Worm (Caenorhabditis elegans) whole organism, L2 larva: ENCODE results near the gene W09C2.10.

ENCODE experiments used
- C34F6.9 ChIP-seq: fragments of 150-350 bp; optimal IDR thresholded peaks from 2 replicates; lab custom pipeline; 2014; ENCODE audit warnings: missing biosample characterization, missing genetic modification characterization
- F13H6.1 ChIP-seq: sonication (generic microtip); optimal IDR thresholded peaks from 2 replicates; lab custom pipeline; 2016; ENCODE audit warnings: missing genetic modification characterization, missing compliant biosample characterization
- R02D3.7 ChIP-seq: fragments of 150-350 bp; optimal IDR thresholded peaks from 2 replicates; lab custom pipeline; 2014; ENCODE audit warnings: missing biosample characterization, missing genetic modification characterization
- Y55F3AM.14 ChIP-seq: fragments of 200-800 bp; sonication (Bioruptor generic); optimal IDR thresholded peaks from 2 replicates; lab custom pipeline; 2018; ENCODE audit warnings: mild to moderate bottlenecking, missing genetic modification characterization, missing compliant biosample characterization
- ZK546.5 ChIP-seq: sonication (generic microtip); optimal IDR thresholded peaks from 2 replicates; lab custom pipeline; 2017; ENCODE audit warnings: missing biosample characterization, missing genetic modification characterization
- alr-1 ChIP-seq: fragments of 150-350 bp; optimal IDR thresholded peaks from 2 replicates; lab custom pipeline; 2014; ENCODE audit warnings: missing biosample characterization, missing genetic modification characterization
- aly-2 ChIP-seq: fragments of 150-350 bp; optimal IDR thresholded peaks from 2 replicates; lab custom pipeline; 2014; ENCODE audit warnings: missing biosample characterization, missing genetic modification characterization
- ama-1 ChIP-seq: fragments of 150-350 bp; optimal IDR thresholded peaks from 2 replicates; lab custom pipeline; 2018; ENCODE audit warnings: inconsistent platforms
- blmp-1 ChIP-seq: sonication (generic microtip); optimal IDR thresholded peaks from 2 replicates; lab custom pipeline; 2017; ENCODE audit warnings: missing genetic modification characterization, mild to moderate bottlenecking, missing compliant biosample characterization, antibody characterized with exemption, moderate library complexity; ENCODE audit not compliant: insufficient read depth
- ceh-16 ChIP-seq: fragments of 150-350 bp; optimal IDR thresholded peaks from 2 replicates; lab custom pipeline; 2014; ENCODE audit warnings: missing biosample characterization, missing genetic modification characterization
- ceh-82 ChIP-seq: fragments of 150-350 bp; optimal IDR thresholded peaks from 2 replicates; lab custom pipeline; 2014; ENCODE audit warnings: missing biosample characterization, missing genetic modification characterization
- crh-2 ChIP-seq: sonication (generic microtip); optimal IDR thresholded peaks from 2 replicates; lab custom pipeline; 2017; ENCODE audit warnings: missing biosample characterization, missing genetic modification characterization
- dmd-4 ChIP-seq: sonication (generic microtip); optimal IDR thresholded peaks from 2 replicates; lab custom pipeline; 2017; ENCODE audit warnings: missing biosample characterization, missing genetic modification characterization
- egl-27 ChIP-seq: sonication (generic microtip); optimal IDR thresholded peaks from 3 replicates; lab custom pipeline; 2017; ENCODE audit warnings: missing biosample characterization, missing genetic modification reagents, missing genetic modification characterization
- elt-1 ChIP-seq: fragments of 150-350 bp; optimal IDR thresholded peaks from 2 replicates; lab custom pipeline; 2014; ENCODE audit warnings: missing biosample characterization, missing genetic modification characterization
- elt-3 ChIP-seq: sonication (generic microtip); optimal IDR thresholded peaks from 2 replicates; lab custom pipeline; 2017; ENCODE audit warnings: missing biosample characterization, missing genetic modification characterization
- fos-1 ChIP-seq: fragments of 150-350 bp; optimal IDR thresholded peaks from 2 replicates; lab custom pipeline; 2014; ENCODE audit warnings: missing biosample characterization, missing genetic modification characterization
- gmeb-1 ChIP-seq: fragments of 150-350 bp; optimal IDR thresholded peaks from 2 replicates; lab custom pipeline; 2014; ENCODE audit warnings: missing biosample characterization, missing genetic modification characterization
- lin-11 ChIP-seq: fragments of 150-350 bp; sonication (generic microtip); optimal IDR thresholded peaks from 2 replicates; lab custom pipeline; 2014; ENCODE audit warnings: missing biosample characterization, missing genetic modification characterization, inconsistent platforms, mixed read lengths
- lin-13 ChIP-seq: fragments of 150-350 bp; optimal IDR thresholded peaks from 2 replicates; lab custom pipeline; 2014; ENCODE audit warnings: missing biosample characterization, missing genetic modification reagents, missing genetic modification characterization
- lin-39 ChIP-seq: fragments of 150-350 bp; optimal IDR thresholded peaks from 2 replicates; lab custom pipeline; 2014; ENCODE audit warnings: missing biosample characterization, missing genetic modification reagents, missing genetic modification characterization
- lsy-2 ChIP-seq, 2 experiments: fragments of 150-350 bp in 1 of 2; sonication (generic microtip) in 1 of 2; optimal IDR thresholded peaks; 2 replicates each; lab custom pipeline; 2014 to 2017; ENCODE audit warnings: missing biosample characterization in 2 of 2, missing genetic modification characterization in 2 of 2
- mab-5 ChIP-seq: fragments of 150-350 bp; optimal IDR thresholded peaks from 2 replicates; lab custom pipeline; 2014; ENCODE audit warnings: missing biosample characterization, missing genetic modification characterization
- mbf-1 ChIP-seq: sonication (generic microtip); optimal IDR thresholded peaks from 2 replicates; lab custom pipeline; 2017; ENCODE audit warnings: missing biosample characterization, missing genetic modification characterization
- mdl-1 ChIP-seq, 2 experiments: fragments of 150-350 bp in 1 of 2; sonication (generic microtip) in 1 of 2; optimal IDR thresholded peaks; 2 replicates each; lab custom pipeline; 2017; ENCODE audit warnings: missing biosample characterization in 2 of 2, missing genetic modification characterization in 2 of 2
- nhr-10 ChIP-seq: sonication (generic microtip); optimal IDR thresholded peaks from 2 replicates; lab custom pipeline; 2017; ENCODE audit warnings: missing biosample characterization, missing genetic modification characterization
- nhr-11 ChIP-seq: fragments of 150-350 bp; optimal IDR thresholded peaks from 2 replicates; lab custom pipeline; 2014; ENCODE audit warnings: missing biosample characterization, missing genetic modification characterization
- nhr-12 ChIP-seq: fragments of 150-350 bp; optimal IDR thresholded peaks from 2 replicates; lab custom pipeline; 2014; ENCODE audit warnings: missing biosample characterization, missing genetic modification characterization
- nhr-129 ChIP-seq: fragments of 150-350 bp; optimal IDR thresholded peaks from 2 replicates; lab custom pipeline; 2014; ENCODE audit warnings: missing biosample characterization, missing genetic modification characterization
- nhr-21 ChIP-seq: fragments of 150-350 bp; optimal IDR thresholded peaks from 2 replicates; lab custom pipeline; 2014; ENCODE audit warnings: missing biosample characterization, missing genetic modification characterization
- nhr-23 ChIP-seq: fragments of 150-350 bp; optimal IDR thresholded peaks from 2 replicates; lab custom pipeline; 2014; ENCODE audit warnings: missing biosample characterization, missing genetic modification reagents, missing genetic modification characterization
- nhr-237 ChIP-seq: fragments of 150-350 bp; optimal IDR thresholded peaks from 2 replicates; lab custom pipeline; 2014; ENCODE audit warnings: missing biosample characterization, missing genetic modification characterization
- nhr-25 ChIP-seq: fragments of 150-350 bp; sonication (generic microtip); optimal IDR thresholded peaks from 3 replicates; lab custom pipeline; 2014; ENCODE audit warnings: missing biosample characterization, missing genetic modification characterization
- nhr-6 ChIP-seq: fragments of 150-350 bp; optimal IDR thresholded peaks from 2 replicates; lab custom pipeline; 2014; ENCODE audit warnings: missing biosample characterization, missing genetic modification characterization
- nhr-77 ChIP-seq: fragments of 150-350 bp; optimal IDR thresholded peaks from 2 replicates; lab custom pipeline; 2014; ENCODE audit warnings: missing biosample characterization, missing genetic modification characterization
- peb-1 ChIP-seq: fragments of 150-350 bp; optimal IDR thresholded peaks from 2 replicates; lab custom pipeline; 2014; ENCODE audit warnings: missing biosample characterization, missing genetic modification characterization
- sem-4 ChIP-seq: fragments of 150-350 bp; optimal IDR thresholded peaks from 2 replicates; lab custom pipeline; 2014; ENCODE audit warnings: missing biosample characterization, missing genetic modification reagents, missing genetic modification characterization
- skn-1 ChIP-seq: sonication (generic microtip); optimal IDR thresholded peaks from 2 replicates; lab custom pipeline; 2017; ENCODE audit warnings: missing biosample characterization, missing genetic modification characterization
- sma-3 ChIP-seq: sonication (generic microtip); optimal IDR thresholded peaks from 2 replicates; lab custom pipeline; 2016; ENCODE audit warnings: missing genetic modification reagents, missing genetic modification characterization, missing compliant biosample characterization
- sma-9 ChIP-seq, 2 experiments: fragments of 150-350 bp in 1 of 2; sonication (generic microtip) in 1 of 2; optimal IDR thresholded peaks; 2 replicates each; lab custom pipeline; 2014 to 2016; ENCODE audit warnings: missing genetic modification characterization in 2 of 2, mild to moderate bottlenecking in 1 of 2, missing biosample characterization in 1 of 2, missing compliant biosample characterization in 1 of 2, missing genetic modification reagents in 1 of 2, moderate library complexity in 1 of 2
- snpc-4 ChIP-seq: fragments of 150-350 bp; optimal IDR thresholded peaks from 2 replicates; lab custom pipeline; 2014; ENCODE audit warnings: missing biosample characterization, missing genetic modification characterization
- unc-39 ChIP-seq: fragments of 150-350 bp; optimal IDR thresholded peaks from 2 replicates; lab custom pipeline; 2014; ENCODE audit warnings: missing biosample characterization, missing genetic modification characterization
- unc-55 ChIP-seq: fragments of 150-350 bp; sonication (generic microtip); optimal IDR thresholded peaks from 3 replicates; lab custom pipeline; 2014; ENCODE audit warnings: missing biosample characterization, missing genetic modification reagents, missing genetic modification characterization
- unc-62 ChIP-seq: fragments of 150-350 bp; optimal IDR thresholded peaks from 2 replicates; lab custom pipeline; 2014; ENCODE audit warnings: missing biosample characterization, missing genetic modification reagents, missing genetic modification characterization
- zag-1 ChIP-seq: fragments of 150-350 bp; optimal IDR thresholded peaks from 2 replicates; lab custom pipeline; 2014; ENCODE audit warnings: missing biosample characterization, missing genetic modification characterization
- ztf-1 ChIP-seq: fragments of 200-800 bp; sonication (Bioruptor generic); conservative IDR thresholded peaks from 2 replicates; pipeline ENCODE4 v1.3.6; 2022; ENCODE audit warnings: missing genetic modification characterization, missing compliant biosample characterization
- ztf-11 ChIP-seq: sonication (generic microtip); optimal IDR thresholded peaks from 2 replicates; lab custom pipeline; 2017; ENCODE audit warnings: missing biosample characterization, missing genetic modification characterization
- ztf-4 ChIP-seq: fragments of 150-350 bp; optimal IDR thresholded peaks from 2 replicates; lab custom pipeline; 2014; ENCODE audit warnings: missing biosample characterization, missing genetic modification characterization

The W09C2.10 gene

ce11 chrIV:9669969-9670368 is 45.1 kb upstream of the W09C2.10 start:
- TF ChIP-seq lsy-2 (tag; optimal IDR thresholded peaks at IDR 0.05; lab: Kevin White, UChicago) = peak in 1 of 2 experiments; percentile 70
- no peak for TF ChIP-seq skn-1 (tag; lab: Kevin White, UChicago)
- no peak for TF ChIP-seq lin-11
- TF ChIP-seq elt-3 (tag; lab: Kevin White, UChicago) = no peak
- peak; percentile 70 for TF ChIP-seq sma-3
- no peak for TF ChIP-seq zag-1 (tag; lab: Kevin White, UChicago)
- TF ChIP-seq unc-55 (GFP tag; lab: Kevin White, UChicago) = no peak
- no peak for TF ChIP-seq nhr-10
- TF ChIP-seq nhr-77 (tag; lab: Kevin White, UChicago) = no peak
- TF ChIP-seq lin-39 (tag; lab: Kevin White, UChicago) = no peak
- TF ChIP-seq C34F6.9 (tag; lab: Kevin White, UChicago) = no peak
- TF ChIP-seq sma-9 (GFP tag; optimal IDR thresholded peaks at IDR 0.05; lab: Kevin White, UChicago) = peak; percentile 93
- TF ChIP-seq sma-9 (tag; optimal IDR thresholded peaks at IDR 0.05; lab: Kevin White, UChicago) = no peak
- no peak for TF ChIP-seq mbf-1 (tag; lab: Kevin White, UChicago)
- TF ChIP-seq blmp-1 (tag; lab: Kevin White, UChicago) = peak; percentile 61
- no peak for TF ChIP-seq ztf-1 (GFP tag; lab: Robert Waterston, UW)
- TF ChIP-seq nhr-23 (tag; lab: Kevin White, UChicago) = no peak
- TF ChIP-seq Y55F3AM.14 (GFP tag; lab: Kevin White, UChicago) = no peak
- TF ChIP-seq ztf-11 (tag; lab: Kevin White, UChicago) = no peak
- TF ChIP-seq lin-13 = peak; percentile 26
- no peak for TF ChIP-seq dmd-4 (tag; lab: Kevin White, UChicago)
- TF ChIP-seq peb-1 (tag; lab: Kevin White, UChicago) = no peak
- no peak for TF ChIP-seq ceh-16 (tag; lab: Kevin White, UChicago)
- TF ChIP-seq unc-39 (tag; lab: Kevin White, UChicago) = no peak
- no peak for TF ChIP-seq aly-2
- peak; percentile 68 for TF ChIP-seq nhr-25 (tag; lab: Kevin White, UChicago)
- peak; percentile 65 for TF ChIP-seq nhr-129 (tag; lab: Kevin White, UChicago)
- peak; percentile 33 for TF ChIP-seq egl-27 (tag; lab: Kevin White, UChicago)
- peak; percentile 30 for TF ChIP-seq crh-2 (tag; lab: Kevin White, UChicago)
- TF ChIP-seq nhr-237 (tag; lab: Kevin White, UChicago) = no peak
- peak; percentile 9 for TF ChIP-seq F13H6.1 (tag; lab: Kevin White, UChicago)
- TF ChIP-seq sem-4 (tag; lab: Kevin White, UChicago) = peak; percentile 21
- peak; percentile 77 for TF ChIP-seq elt-1
- TF ChIP-seq nhr-21 (tag; lab: Kevin White, UChicago) = peak; percentile 81
- TF ChIP-seq unc-62 (GFP tag; lab: Kevin White, UChicago) = no peak
- TF ChIP-seq ceh-82 (tag; lab: Kevin White, UChicago) = no peak
- TF ChIP-seq nhr-12 (tag; lab: Kevin White, UChicago) = no peak
- TF ChIP-seq ama-1 (lab: Kevin White, UChicago) = no peak
- TF ChIP-seq ztf-4 (tag; lab: Kevin White, UChicago) = no peak
- TF ChIP-seq nhr-11 = no peak
- TF ChIP-seq mdl-1 (tag; optimal IDR thresholded peaks at IDR 0.05; lab: Kevin White, UChicago) = peak; percentile 59 to 83
- TF ChIP-seq nhr-6 = peak; percentile 81
- TF ChIP-seq fos-1 (tag; lab: Kevin White, UChicago) = peak; percentile 37
- no peak for TF ChIP-seq R02D3.7 (tag; lab: Kevin White, UChicago)
- no peak for TF ChIP-seq snpc-4 (tag; lab: Kevin White, UChicago)
- TF ChIP-seq ZK546.5 (tag; lab: Kevin White, UChicago) = no peak
- no peak for TF ChIP-seq alr-1 (tag; lab: Kevin White, UChicago)
- no peak for TF ChIP-seq mab-5 (tag; lab: Kevin White, UChicago)
- TF ChIP-seq gmeb-1 (tag; lab: Kevin White, UChicago) = peak; percentile 68
